Worm (Caenorhabditis elegans) whole organism, young adult: ENCODE results near the gene cyb-1.

Experiments used
- B0336.3 ChIP-seq: fragments of 200-800 bp; sonication (Bioruptor generic); IDR thresholded peaks from 2 replicates; pipeline ENCODE4 v1.3.6; 2022; ENCODE audit warnings: missing genetic modification characterization, missing compliant biosample characterization
- C17E4.6 ChIP-seq: fragments of 200-800 bp; sonication (Bioruptor generic); IDR thresholded peaks from 2 replicates; pipeline ENCODE4 v1.3.6; 2022; ENCODE audit warnings: missing genetic modification reagents, missing genetic modification characterization, missing compliant biosample characterization
- F23B12.7 ChIP-seq: sonication (generic microtip); optimal IDR thresholded peaks from 2 replicates; lab custom pipeline; 2017; ENCODE audit warnings: missing genetic modification characterization, mild to moderate bottlenecking, missing compliant biosample characterization, antibody characterized with exemption, moderate library complexity; ENCODE audit not compliant: insufficient read depth
- F33H1.4 ChIP-seq: fragments of 200-800 bp; sonication (Bioruptor generic); IDR thresholded peaks from 2 replicates; pipeline ENCODE4 v1.3.6; 2022; ENCODE audit warnings: missing genetic modification reagents, missing genetic modification characterization, missing compliant biosample characterization
- F52B5.7 ChIP-seq: sonication (generic microtip); optimal IDR thresholded peaks from 2 replicates; lab custom pipeline; 2016; ENCODE audit warnings: mild to moderate bottlenecking, missing genetic modification characterization, missing compliant biosample characterization
- K11D2.4 ChIP-seq: fragments of 200-800 bp; sonication (Bioruptor generic); IDR thresholded peaks from 2 replicates; pipeline ENCODE4 v1.3.6; 2022; ENCODE audit warnings: missing genetic modification reagents, missing genetic modification characterization, missing compliant biosample characterization
- T26A5.8 ChIP-seq: sonication (generic microtip); optimal IDR thresholded peaks from 2 replicates; lab custom pipeline; 2016; ENCODE audit warnings: missing genetic modification characterization, missing compliant biosample characterization
- Y79H2A.3 ChIP-seq: fragments of 200-800 bp; sonication (Bioruptor generic); conservative IDR thresholded peaks from 2 replicates; pipeline ENCODE4 v1.3.6; 2022; ENCODE audit warnings: missing genetic modification reagents, missing genetic modification characterization, missing compliant biosample characterization
- attf-6 ChIP-seq: fragments of 200-800 bp; sonication (Bioruptor generic); IDR thresholded peaks from 2 replicates; pipeline ENCODE4 v1.3.6; 2022; ENCODE audit warnings: missing genetic modification reagents, missing genetic modification characterization, missing compliant biosample characterization
- bed-1 ChIP-seq: fragments of 200-800 bp; sonication (Bioruptor generic); IDR thresholded peaks from 2 replicates; pipeline ENCODE4 v1.3.6; 2022; ENCODE audit warnings: missing genetic modification reagents, missing genetic modification characterization, missing compliant biosample characterization
- cebp-2 ChIP-seq: fragments of 200-800 bp; sonication (Bioruptor generic); IDR thresholded peaks from 2 replicates; pipeline ENCODE4 v1.3.6; 2022; ENCODE audit warnings: missing genetic modification characterization, missing compliant biosample characterization
- ceh-100 ChIP-seq: fragments of 200-800 bp; sonication (Bioruptor generic); IDR thresholded peaks from 2 replicates; pipeline ENCODE4 v1.3.6; 2022; ENCODE audit warnings: missing genetic modification reagents, missing genetic modification characterization, missing compliant biosample characterization
- ceh-40 ChIP-seq: fragments of 200-800 bp; sonication (Bioruptor generic); IDR thresholded peaks from 2 replicates; pipeline ENCODE4 v1.3.6; 2022; ENCODE audit warnings: missing genetic modification characterization, missing compliant biosample characterization
- egrh-3 ChIP-seq: fragments of 200-800 bp; sonication (Bioruptor generic); IDR thresholded peaks from 2 replicates; pipeline ENCODE4 v1.3.6; 2022; ENCODE audit warnings: missing genetic modification reagents, missing genetic modification characterization, missing compliant biosample characterization
- hlh-12 ChIP-seq: sonication (generic microtip); optimal IDR thresholded peaks from 2 replicates; lab custom pipeline; 2016; ENCODE audit warnings: missing genetic modification characterization, missing compliant biosample characterization
- let-607 ChIP-seq, 2 experiments: fragments of 200-800 bp in 1 of 2; sonication (Bioruptor generic) in 1 of 2; sonication (generic microtip) in 1 of 2; optimal IDR thresholded peaks; 2 replicates each; lab custom pipeline; 2016 to 2018; ENCODE audit warnings: mild to moderate bottlenecking in 2 of 2, missing compliant biosample characterization in 2 of 2, missing genetic modification characterization in 2 of 2, moderate library complexity in 2 of 2, missing genotype in 1 of 2
- madf-3 ChIP-seq: fragments of 200-800 bp; sonication (Bioruptor generic); IDR thresholded peaks from 2 replicates; pipeline ENCODE4 v1.3.6; 2022; ENCODE audit warnings: missing genetic modification reagents, missing genetic modification characterization, missing compliant biosample characterization
- mes-4 ChIP-seq: sonication (generic microtip); optimal IDR thresholded peaks from 2 replicates; lab custom pipeline; 2016; ENCODE audit warnings: missing genotype, missing genetic modification characterization, missing compliant biosample characterization
- nhr-120 ChIP-seq: fragments of 200-800 bp; sonication (Bioruptor generic); IDR thresholded peaks from 2 replicates; pipeline ENCODE4 v1.3.6; 2022; ENCODE audit warnings: missing genetic modification characterization, missing compliant biosample characterization
- nhr-179 ChIP-seq: sonication (generic microtip); optimal IDR thresholded peaks from 2 replicates; lab custom pipeline; 2016; ENCODE audit warnings: mild to moderate bottlenecking, missing genetic modification characterization, missing compliant biosample characterization
- nhr-80 ChIP-seq: sonication (generic microtip); optimal IDR thresholded peaks from 2 replicates; lab custom pipeline; 2016; ENCODE audit warnings: missing genetic modification characterization, missing compliant biosample characterization
- pbrm-1 ChIP-seq: fragments of 200-800 bp; sonication (Bioruptor generic); IDR thresholded peaks from 2 replicates; pipeline ENCODE4 v1.3.6; 2022; ENCODE audit warnings: missing genetic modification reagents, missing genetic modification characterization, missing compliant biosample characterization
- pha-4 ChIP-seq: fragments of 150-350 bp; sonication (generic microtip); optimal IDR thresholded peaks from 2 replicates; lab custom pipeline; 2014; ENCODE audit warnings: missing biosample characterization, missing genetic modification reagents, missing genetic modification characterization
- rcor-1 ChIP-seq: fragments of 200-800 bp; sonication (Bioruptor generic); IDR thresholded peaks from 2 replicates; pipeline ENCODE4 v1.3.6; 2022; ENCODE audit warnings: missing genetic modification reagents, missing genetic modification characterization, missing compliant biosample characterization
- snpc-1.1 ChIP-seq: sonication (generic microtip); optimal IDR thresholded peaks from 2 replicates; lab custom pipeline; 2017; ENCODE audit warnings: missing genetic modification characterization, mild to moderate bottlenecking, missing compliant biosample characterization, antibody characterized with exemption, moderate library complexity, missing genotype, missing genetic modification reagents; ENCODE audit not compliant: insufficient read depth
- snpc-3.4 ChIP-seq: sonication (generic microtip); optimal IDR thresholded peaks from 2 replicates; lab custom pipeline; 2017; ENCODE audit warnings: missing genetic modification characterization, mild to moderate bottlenecking, missing compliant biosample characterization, antibody characterized with exemption, moderate library complexity, missing genotype, missing genetic modification reagents
- snpc-4 ChIP-seq, 5 experiments: fragments of 150-350 bp in 1 of 5; sonication (generic microtip) in 4 of 5; optimal IDR thresholded peaks; 2 replicates each; lab custom pipeline; 2014 to 2018; ENCODE audit warnings: missing genetic modification characterization in 5 of 5, missing biosample characterization in 3 of 5, antibody characterized with exemption in 2 of 5, mild to moderate bottlenecking in 2 of 5, missing compliant biosample characterization in 2 of 5, missing genotype in 2 of 5, moderate library complexity in 2 of 5, missing genetic modification reagents in 1 of 5
- somi-1 ChIP-seq: fragments of 200-800 bp; sonication (Bioruptor generic); optimal IDR thresholded peaks from 2 replicates; lab custom pipeline; 2018; ENCODE audit warnings: mild to moderate bottlenecking, missing genetic modification characterization, missing compliant biosample characterization
- tbp1 ChIP-seq: fragments of 200-800 bp; sonication (Bioruptor generic); optimal IDR thresholded peaks from 2 replicates; lab custom pipeline; 2018; ENCODE audit warnings: mild to moderate bottlenecking, missing genetic modification characterization, missing compliant biosample characterization
- zim-3 ChIP-seq: sonication (generic microtip); optimal IDR thresholded peaks from 2 replicates; lab custom pipeline; 2017; ENCODE audit warnings: mild to moderate bottlenecking, missing genetic modification characterization, moderate library complexity, missing compliant biosample characterization
- ztf-6 ChIP-seq: fragments of 200-800 bp; sonication (Bioruptor generic); IDR thresholded peaks from 2 replicates; pipeline ENCODE4 v1.3.6; 2022; ENCODE audit warnings: missing genetic modification reagents, missing genetic modification characterization, missing compliant biosample characterization

cyb-1 gene

DNA sequence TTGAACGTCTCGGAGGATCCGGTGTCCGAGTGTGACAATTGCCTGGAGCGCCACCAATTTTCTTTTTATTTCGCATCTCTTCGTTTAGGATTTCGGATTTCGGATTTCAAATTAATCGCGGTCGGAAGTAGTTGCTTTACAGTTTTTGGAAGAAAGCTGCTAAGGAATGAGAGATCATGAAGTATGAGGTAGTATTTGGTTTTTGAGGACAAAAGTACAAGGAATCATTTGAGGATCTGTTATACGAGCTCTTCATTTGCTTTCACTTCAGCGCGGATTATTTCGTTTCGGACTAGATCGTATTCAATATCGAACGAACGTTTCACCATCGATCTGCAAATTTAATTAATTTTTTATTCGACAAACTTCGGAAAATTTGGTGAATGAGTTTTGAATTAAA is 35.4 kb upstream of the cyb-1 start, which contains the start of gene R102.11:
R102.11 (minus strand) TSS at position 101 of the 400 bp plus-strand sequence.
- no peak for TF ChIP-seq pha-4 (tag; lab: Kevin White, UChicago)
- TF ChIP-seq ceh-40 (GFP tag; lab: Robert Waterston, UW) = no peak
- TF ChIP-seq madf-3 (GFP tag; lab: Robert Waterston, UW) = no peak
- no peak for TF ChIP-seq snpc-1.1
- TF ChIP-seq snpc-3.4 (tag; lab: Kevin White, UChicago) = no peak
- no peak for TF ChIP-seq mes-4 (tag; lab: Kevin White, UChicago)

DNA sequence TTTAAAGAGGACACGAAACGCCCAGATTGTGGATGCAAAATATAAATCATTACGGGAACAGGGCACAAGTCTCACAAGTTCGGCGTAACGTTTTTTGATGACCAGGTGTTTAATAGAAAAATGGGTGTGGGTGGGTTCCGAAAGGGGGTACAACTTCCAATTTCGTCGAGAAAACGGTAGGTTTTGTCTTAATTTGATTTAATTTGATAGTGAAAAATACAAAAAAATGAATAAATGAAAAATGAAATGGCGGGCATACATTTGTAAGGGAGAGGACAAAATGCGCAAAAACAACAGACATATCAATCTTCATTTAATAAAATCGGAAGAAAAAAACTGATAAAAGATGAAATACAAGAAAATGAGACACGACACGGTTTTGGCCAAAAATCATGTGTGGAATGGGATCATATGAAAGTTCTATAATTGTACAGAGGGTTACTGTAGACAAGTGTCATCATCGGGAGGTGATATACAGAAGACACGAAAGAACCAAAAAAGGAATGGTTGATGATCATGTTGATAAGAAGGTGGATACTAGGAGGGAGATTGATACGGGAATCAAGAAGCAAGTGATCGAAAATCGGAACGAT is 33.1 kb upstream of the cyb-1 start:
- TF ChIP-seq F52B5.7 (tag; lab: Kevin White, UChicago) (no peak), somi-1 (peak; percentile 5), pbrm-1 (no peak)

DNA sequence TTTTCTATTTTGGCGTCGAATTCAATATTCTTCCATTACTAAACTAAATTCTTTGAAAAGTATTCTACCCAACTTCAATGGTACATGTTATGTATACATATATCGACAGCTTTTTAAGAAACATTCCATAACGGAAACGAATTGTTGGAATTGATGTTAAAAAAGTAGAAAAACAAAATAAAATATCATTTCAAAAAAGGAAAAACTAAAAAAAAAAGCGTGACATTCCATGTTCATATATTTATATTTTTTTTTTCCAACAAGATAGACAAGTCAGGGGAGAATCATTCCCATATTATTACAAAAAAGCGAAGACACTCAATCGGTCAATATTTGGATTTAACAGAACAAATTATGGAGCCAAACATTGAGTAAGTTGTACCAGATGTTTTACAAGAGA is 29.8 kb upstream of the cyb-1 start, which contains the start of gene R102.10:
R102.10 (plus strand) TSS at position 301 of the 400 bp plus-strand sequence.
- TF ChIP-seq T26A5.8 (tag; lab: Kevin White, UChicago) (no peak), ztf-6 (GFP tag; lab: Robert Waterston, UW) (no peak), nhr-120 (GFP tag; lab: Robert Waterston, UW) (no peak), F23B12.7 (tag; lab: Kevin White, UChicago) (no peak)
- TF ChIP-seq, all 124 proteins: peak for 0

DNA sequence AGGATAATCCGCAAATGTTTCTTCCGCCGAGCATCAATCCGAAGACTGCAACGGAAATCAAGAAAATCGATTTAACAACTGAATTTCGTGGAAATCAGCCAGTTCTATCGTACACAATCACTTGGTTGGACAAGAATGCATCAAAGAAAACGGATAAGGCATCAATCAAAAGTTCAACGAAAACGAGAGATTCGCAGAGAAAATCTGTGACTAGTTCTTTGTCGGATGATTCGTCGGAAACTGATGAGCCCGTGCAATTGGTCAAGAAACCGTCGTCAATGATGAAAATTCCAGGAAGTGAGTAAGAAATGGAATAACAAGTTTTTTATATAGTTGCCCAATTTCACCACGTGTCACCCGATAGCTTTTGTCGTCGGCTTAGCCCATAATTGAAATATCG is 28.9 kb upstream of the cyb-1 start, which contains the start of gene R102.6:
R102.6 (minus strand) TSS at position 101 of the 400 bp plus-strand sequence.
- TF ChIP-seq K11D2.4 (GFP tag; lab: Robert Waterston, UW) (no peak), ceh-100 (GFP tag; lab: Robert Waterston, UW) (no peak)
- TF ChIP-seq, all 124 proteins: peak for 0

DNA sequence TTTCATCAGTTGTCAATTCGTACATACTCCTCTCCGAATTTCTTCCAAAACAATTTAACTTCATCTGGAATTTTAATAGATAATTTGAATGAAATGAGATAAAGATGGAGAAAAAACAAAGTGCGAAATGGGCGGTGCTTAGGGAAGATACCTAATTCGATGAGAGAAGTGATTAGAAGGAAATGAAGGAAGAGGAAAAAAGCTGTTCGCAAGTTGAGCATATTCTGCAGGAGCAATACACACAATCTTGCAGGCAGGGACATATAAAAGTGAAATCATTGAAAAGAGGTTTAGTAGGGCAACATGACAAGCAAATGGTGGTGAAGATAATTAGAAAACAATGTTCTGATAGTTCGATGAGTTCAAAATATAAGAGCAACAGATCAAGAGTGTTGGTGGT is 23.3 kb upstream of the cyb-1 start, which contains the start of gene glb-21:
glb-21 (minus strand) TSS at position 66 of the 400 bp plus-strand sequence.
- TF ChIP-seq cebp-2 = no peak
- TF ChIP-seq nhr-80 (tag; lab: Kevin White, UChicago) = no peak
- TF ChIP-seq rcor-1 (GFP tag; lab: Robert Waterston, UW) = no peak
- TF ChIP-seq nhr-179 (tag; lab: Kevin White, UChicago) = no peak
- TF ChIP-seq egrh-3 = no peak
- TF ChIP-seq snpc-4 (GFP tag; optimal IDR thresholded peaks at IDR 0.05; lab: Kevin White, UChicago) = no peak
- no peak for TF ChIP-seq snpc-4 (tag; optimal IDR thresholded peaks at IDR 0.05; lab: Kevin White, UChicago)
- no peak for TF ChIP-seq bed-1 (GFP tag; lab: Robert Waterston, UW)
- TF ChIP-seq zim-3 (tag; lab: Kevin White, UChicago) = no peak
- no peak for TF ChIP-seq C17E4.6 (GFP tag; lab: Robert Waterston, UW)
- TF ChIP-seq attf-6 (GFP tag; lab: Robert Waterston, UW) = no peak
- no peak for TF ChIP-seq tbp1 (GFP tag; lab: Kevin White, UChicago)
- no peak for TF ChIP-seq F33H1.4 (GFP tag; lab: Robert Waterston, UW)
- TF ChIP-seq let-607 (tag; optimal IDR thresholded peaks at IDR 0.05; lab: Kevin White, UChicago) = no peak
- no peak for TF ChIP-seq hlh-12 (tag; lab: Kevin White, UChicago)
- no peak for TF ChIP-seq Y79H2A.3
- TF ChIP-seq B0336.3 (GFP tag; lab: Robert Waterston, UW) = no peak
- TF ChIP-seq, all 124 proteins: peak for 0
